Fruit fly (Drosophila melanogaster): ENCODE data around the gene Hsp26.

Gene Hsp26

DNA sequence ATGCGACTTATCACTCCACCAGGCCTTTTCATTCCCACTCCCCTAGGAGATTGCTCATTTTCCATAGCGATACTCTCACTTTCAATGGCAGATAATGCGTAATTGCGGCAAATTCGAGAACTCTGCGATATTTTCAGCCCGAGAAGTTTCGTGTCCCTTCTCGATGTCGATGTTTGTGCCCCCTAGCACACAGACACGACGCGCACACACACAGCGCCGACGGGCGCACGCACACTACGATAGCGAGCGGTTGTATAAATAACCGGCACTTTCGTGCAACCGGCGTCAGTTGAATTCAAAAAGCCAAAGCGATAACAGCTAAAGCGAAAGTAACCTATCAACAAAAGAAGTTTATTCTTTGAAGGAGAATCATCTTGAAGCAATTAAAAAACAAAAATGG lies 4.4 kb upstream of the Hsp26 start, which contains the start of gene Hsp23 (continued):
- TF ChIP-seq CG6175 (GFP tag; IDR thresholded peaks at IDR 0.05) (no peak), CG43689 (GFP tag; IDR thresholded peaks at IDR 0.05) (no peak), CG12104 (GFP tag; optimal IDR thresholded peaks at IDR 0.05) (no peak), MBD-R2 (GFP tag; IDR thresholded peaks at IDR 0.05) (0 out of 2 replicates have a peak, but pooled peaks have one; percentile 9), B-H1 (GFP tag; IDR thresholded peaks at IDR 0.05) (no peak), dmrt99B (tag; optimal IDR thresholded peaks at IDR 0.05) (no peak), kay (GFP tag; optimal IDR thresholded peaks at IDR 0.05) (no peak), CG3065 (GFP tag; optimal IDR thresholded peaks at IDR 0.05) (no peak), Hand (GFP tag; optimal IDR thresholded peaks at IDR 0.05) (no peak), Sox102F (GFP tag; optimal IDR thresholded peaks at IDR 0.05) (no peak), D19A (tag; optimal IDR thresholded peaks at IDR 0.05) (peak; percentile 11), gce (GFP tag; IDR thresholded peaks at IDR 0.05) (no peak), dan (GFP tag; IDR thresholded peaks at IDR 0.05) (no peak), ATbp (GFP tag; optimal IDR thresholded peaks at IDR 0.05) (no peak), nom (GFP tag; optimal IDR thresholded peaks at IDR 0.05) (peak; percentile 42), H15 (GFP tag; IDR thresholded peaks at IDR 0.05) (no peak), HmgZ (tag; optimal IDR thresholded peaks at IDR 0.05) (no peak), CG11723 (GFP tag; optimal IDR thresholded peaks at IDR 0.05) (no peak), CG8924 (tag; optimal IDR thresholded peaks at IDR 0.05) (no peak), Eip74EF (GFP tag; optimal IDR thresholded peaks at IDR 0.05) (no peak), Usf (GFP tag; optimal IDR thresholded peaks at IDR 0.05) (no peak), CG4820 (GFP tag; optimal IDR thresholded peaks at IDR 0.05) (no peak), CG30020 (tag; optimal IDR thresholded peaks at IDR 0.05) (peak; percentile 21), CG18262 (tag; optimal IDR thresholded peaks at IDR 0.05) (no peak), CG9932 (GFP tag; IDR thresholded peaks at IDR 0.05) (no peak), cg (GFP tag; optimal IDR thresholded peaks at IDR 0.05) (peak; percentile 84), CG15073 (GFP tag; optimal IDR thresholded peaks at IDR 0.05) (no peak), Sry-β (GFP tag; optimal IDR thresholded peaks at IDR 0.05) (no peak), gt (GFP tag; IDR thresholded peaks at IDR 0.05) (no peak), CG6854 (GFP tag; optimal IDR thresholded peaks at IDR 0.05) (no peak), Deaf1 (tag; optimal IDR thresholded peaks at IDR 0.05) (peak; percentile 77), HHEX (GFP tag; optimal IDR thresholded peaks at IDR 0.05) (no peak), Hmr (GFP tag; optimal IDR thresholded peaks at IDR 0.05) (no peak), CG9727 (GFP tag; optimal IDR thresholded peaks at IDR 0.05) (no peak), Doc3 (GFP tag; IDR thresholded peaks at IDR 0.05; ENCODE audit: partially characterized antibody) (no peak), CG4360 (GFP tag; IDR thresholded peaks at IDR 0.05) (no peak), tgo (GFP tag; IDR thresholded peaks at IDR 0.05) (no peak), slp2 (GFP tag; optimal IDR thresholded peaks at IDR 0.05) (no peak), CG7556 (GFP tag; optimal IDR thresholded peaks at IDR 0.05) (no peak), Ets65A (GFP tag) (no peak), danr (GFP tag; IDR thresholded peaks at IDR 0.05) (no peak), Dip2 (GFP tag; IDR thresholded peaks at IDR 0.05) (no peak), Dp (GFP tag; optimal IDR thresholded peaks at IDR 0.05) (no peak), crp (GFP tag; optimal IDR thresholded peaks at IDR 0.05) (no peak), CG15696 (tag; optimal IDR thresholded peaks at IDR 0.05) (no peak), HLH4C (GFP tag; IDR thresholded peaks at IDR 0.05; ENCODE audit: partially characterized antibody) (no peak), otp (GFP tag; IDR thresholded peaks at IDR 0.05) (no peak), CG10543 (GFP tag; optimal IDR thresholded peaks at IDR 0.05) (peak; percentile 17), zen (tag; optimal IDR thresholded peaks at IDR 0.05) (no peak), CG7839 (tag; optimal IDR thresholded peaks at IDR 0.05) (no peak), slou (GFP tag; optimal IDR thresholded peaks at IDR 0.05) (no peak), CG8765 (GFP tag; IDR thresholded peaks at IDR 0.05) (no peak)
